Worm (Caenorhabditis elegans): ENCODE measurements around the gene F13H10.6.

F13H10.6 gene

DNA sequence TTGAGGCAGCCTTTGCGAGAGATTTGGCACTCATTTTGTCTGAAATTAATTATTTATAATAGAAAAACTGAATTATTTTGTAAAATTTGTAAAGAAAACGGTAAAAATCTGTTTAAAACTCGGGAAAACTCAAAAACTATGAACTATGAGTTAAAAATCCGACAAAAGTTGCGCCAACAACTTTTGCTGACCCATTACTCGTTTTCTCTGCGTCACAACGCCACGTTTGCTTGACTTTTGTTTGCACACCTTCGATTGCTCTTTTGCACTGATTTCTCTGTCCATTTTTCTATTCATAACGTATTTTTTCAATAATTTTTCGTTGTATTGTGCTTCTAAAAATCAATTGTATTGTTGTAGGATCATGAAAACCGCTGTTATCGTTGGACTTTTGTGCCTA is 27.1 kb downstream of the F13H10.6 start, which contains the start of gene fkb-1 (continued):
- TF ChIP-seq gei-8 (GFP tag; optimal IDR thresholded peaks at IDR 0.05) (no peak), daf-16 (GFP tag; optimal IDR thresholded peaks at IDR 0.05) (peak in 1 of 2 experiments; percentile 17), daf-16 (tag; optimal IDR thresholded peaks at IDR 0.05) (peak; percentile 25), tra-1 (GFP tag; IDR thresholded peaks at IDR 0.05) (no peak), ZK546.5 (tag; optimal IDR thresholded peaks at IDR 0.05) (no peak)

DNA sequence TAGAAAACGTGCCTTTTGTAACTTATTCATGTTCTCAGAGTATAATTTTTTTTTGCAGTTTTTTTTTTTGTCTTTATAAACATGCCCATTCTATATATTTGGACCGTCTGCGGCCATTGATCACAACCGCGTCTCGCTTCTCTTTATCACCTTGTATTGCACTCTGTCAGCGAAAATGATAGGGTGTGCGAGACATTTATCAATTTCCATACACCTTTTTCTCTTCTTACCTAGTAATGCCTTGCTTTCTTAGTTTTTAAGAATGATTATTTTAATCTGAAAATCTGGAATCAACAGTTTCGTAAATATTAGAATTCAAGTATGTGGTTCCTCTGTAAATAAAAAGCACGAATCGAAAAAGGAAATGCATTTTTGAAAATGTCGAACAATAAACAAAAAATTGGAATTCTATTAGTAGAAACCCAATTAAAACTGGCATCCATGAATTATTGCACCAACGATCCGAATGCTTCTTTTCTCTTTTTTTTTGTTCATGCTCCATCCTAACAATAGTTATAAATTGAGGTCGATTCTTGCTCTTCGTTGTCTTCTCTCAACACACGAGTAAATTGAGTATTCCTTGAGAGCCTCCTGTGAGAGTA is 28.1 kb downstream of the F13H10.6 start:
- no peak for TF ChIP-seq vab-7 (GFP tag; IDR thresholded peaks at IDR 0.05)
- no peak for TF ChIP-seq rbr-2 (tag; optimal IDR thresholded peaks at IDR 0.05)
- TF ChIP-seq spr-3 (GFP tag; optimal IDR thresholded peaks at IDR 0.05): no peak
- TF ChIP-seq hmg-1.1 (GFP tag; IDR thresholded peaks at IDR 0.05): no peak
- TF ChIP-seq hlh-30 (tag; optimal IDR thresholded peaks at IDR 0.05; ENCODE audit: insufficient read depth): no peak
- TF ChIP-seq mxl-2 (GFP tag; conservative IDR thresholded peaks at IDR 0.05): no peak
- TF ChIP-seq nhr-237 (tag; optimal IDR thresholded peaks at IDR 0.05): no peak
- TF ChIP-seq lin-13 (GFP tag; optimal IDR thresholded peaks at IDR 0.05): no peak
- no peak for TF ChIP-seq jun-1 (tag; optimal IDR thresholded peaks at IDR 0.05)
- TF ChIP-seq nhr-6 (tag; optimal IDR thresholded peaks at IDR 0.05): no peak
- no peak for TF ChIP-seq gei-8 (GFP tag; optimal IDR thresholded peaks at IDR 0.05)
- TF ChIP-seq dve-1 (tag; optimal IDR thresholded peaks at IDR 0.05; ENCODE audit: insufficient read depth): peak; percentile 50
- no peak for TF ChIP-seq F26F4.8 (GFP tag; conservative IDR thresholded peaks at IDR 0.05)
- TF ChIP-seq daf-16 (GFP tag; optimal IDR thresholded peaks at IDR 0.05): no peak
- TF ChIP-seq daf-16 (tag; optimal IDR thresholded peaks at IDR 0.05): peak; percentile 74
- no peak for TF ChIP-seq mdl-1 (tag; optimal IDR thresholded peaks at IDR 0.05)
- TF ChIP-seq madf-5 (GFP tag; IDR thresholded peaks at IDR 0.05): no peak
- peak; percentile 52 for TF ChIP-seq nhr-77 (tag; optimal IDR thresholded peaks at IDR 0.05)
- TF ChIP-seq pha-4 (GFP tag; IDR thresholded peaks at IDR 0.05): peak; percentile 39; the same call in 1 of the 2 replicates
- TF ChIP-seq pha-4 (tag; optimal IDR thresholded peaks at IDR 0.05): no peak
- no peak for TF ChIP-seq dmd-8 (GFP tag; IDR thresholded peaks at IDR 0.05)
- no peak for TF ChIP-seq nhr-25 (tag; optimal IDR thresholded peaks at IDR 0.05; ENCODE audit: borderline replicate concordance, insufficient read depth)
- no peak for TF ChIP-seq fkh-10 (GFP tag; optimal IDR thresholded peaks at IDR 0.05)
- TF ChIP-seq unc-39 (tag; optimal IDR thresholded peaks at IDR 0.05): no peak
- TF ChIP-seq nhr-28 (tag; optimal IDR thresholded peaks at IDR 0.05): peak; percentile 51
- peak; percentile 32; the same call in 1 of the 2 replicates for TF ChIP-seq dmd-6 (GFP tag; IDR thresholded peaks at IDR 0.05)
- TF ChIP-seq Y48G9A.11 (GFP tag; IDR thresholded peaks at IDR 0.05): no peak
- TF ChIP-seq mes-2 (tag; optimal IDR thresholded peaks at IDR 0.05; ENCODE audit: poor library complexity, severe bottlenecking): no peak
- no peak for TF ChIP-seq daf-19 (GFP tag; conservative IDR thresholded peaks at IDR 0.05)
- TF ChIP-seq T26A8.4 (GFP tag; IDR thresholded peaks at IDR 0.05): 0 out of 2 replicates have a peak, but pooled peaks have one; percentile 33
- TF ChIP-seq dpl-1 (GFP tag; optimal IDR thresholded peaks at IDR 0.05): no peak
- no peak for TF ChIP-seq ceh-20 (GFP tag; IDR thresholded peaks at IDR 0.05)
- no peak for TF ChIP-seq mxl-3 (GFP tag; optimal IDR thresholded peaks at IDR 0.05)
- TF ChIP-seq D1046.2 (GFP tag; IDR thresholded peaks at IDR 0.05): no peak
- no peak for TF ChIP-seq lim-7 (GFP tag; IDR thresholded peaks at IDR 0.05)
- no peak for TF ChIP-seq nhr-102 (tag; optimal IDR thresholded peaks at IDR 0.05)
- TF ChIP-seq lin-38 (GFP tag; IDR thresholded peaks at IDR 0.05): peak; percentile 14
- TF ChIP-seq attf-4 (tag; optimal IDR thresholded peaks at IDR 0.05): no peak
- TF ChIP-seq nhr-11 (tag; optimal IDR thresholded peaks at IDR 0.05): no peak
- TF ChIP-seq sdz-12 (GFP tag; optimal IDR thresholded peaks at IDR 0.05): no peak
- TF ChIP-seq daf-12 (tag; optimal IDR thresholded peaks at IDR 0.05): no peak
- TF ChIP-seq lin-29 (GFP tag; IDR thresholded peaks at IDR 0.05): no peak
- no peak for TF ChIP-seq zfp-2 (tag; optimal IDR thresholded peaks at IDR 0.05)
- no peak for TF ChIP-seq madf-9 (GFP tag; conservative IDR thresholded peaks at IDR 0.05)
- no peak for TF ChIP-seq F37D6.2 (tag; optimal IDR thresholded peaks at IDR 0.05)
- no peak for TF ChIP-seq aly-2 (tag; optimal IDR thresholded peaks at IDR 0.05)
- TF ChIP-seq dmd-9 (GFP tag; IDR thresholded peaks at IDR 0.05): no peak
